Fruit fly (Drosophila melanogaster) S2 (cell line): Measurements from ENCODE around the gene Mettl2.

Experiments used
- CG8478 ChIP-seq: fragments of >200 bp; optimal IDR thresholded peaks from 2 replicates; lab custom pipeline; 2018
- CTCF ChIP-seq, 2 experiments: fragments of >200 bp; optimal IDR thresholded peaks; 2 replicates each; lab custom pipeline; 2018

Gene Mettl2

dm6 chr3L:1615701-1616100 lies 23.3 kb downstream of the Mettl2 start, which contains the start of gene CG12105:
TSS of gene CG12105 (minus strand) at chr3L:1615801.
- TF ChIP-seq CTCF (optimal IDR thresholded peaks at IDR 0.05; lab: Kevin White, UChicago) (no peak), CG8478 (lab: Kevin White, UChicago) (no peak)

- TF ChIP-seq CG8478 (lab: Kevin White, UChicago) (no peak), CTCF (optimal IDR thresholded peaks at IDR 0.05; lab: Kevin White, UChicago) (no peak)
Measured at dm6 chr3L:1614465-1615084, 24.5 kb downstream of the Mettl2 start.

- TF ChIP-seq CG8478 (lab: Kevin White, UChicago) = no peak
- TF ChIP-seq CTCF (optimal IDR thresholded peaks at IDR 0.05; lab: Kevin White, UChicago) = no peak
Measured at dm6 chr3L:1609611-1610010, 29.4 kb downstream of the Mettl2 start.

dm6 chr3L:1602833-1603128 lies 36.3 kb downstream of the Mettl2 start, which contains the start of the genes CG18170 and CG33791:
TSS of gene CG18170 (plus strand) at chr3L:1602954.
TSS of gene CG33791 (plus strand) at chr3L:1602954.
- TF ChIP-seq CG8478 (lab: Kevin White, UChicago) (no peak), CTCF (optimal IDR thresholded peaks at IDR 0.05; lab: Kevin White, UChicago) (no peak)

dm6 chr3L:1602064-1602832 lies 36.8 kb downstream of the Mettl2 start, which contains the start of gene CG12104:
TSS of gene CG12104 (minus strand) at chr3L:1602674.
- TF ChIP-seq CTCF (optimal IDR thresholded peaks at IDR 0.05; lab: Kevin White, UChicago) (no peak), CG8478 (lab: Kevin White, UChicago) (no peak)

- TF ChIP-seq CTCF (optimal IDR thresholded peaks at IDR 0.05; lab: Kevin White, UChicago) (no peak), CG8478 (lab: Kevin White, UChicago) (no peak)
Measured at dm6 chr3L:1592822-1593452, 46.1 kb downstream of the Mettl2 start.

dm6 chr3L:1591692-1592371 lies 47.2 kb downstream of the Mettl2 start:
- TF ChIP-seq CTCF (optimal IDR thresholded peaks at IDR 0.05; lab: Kevin White, UChicago) (no peak), CG8478 (lab: Kevin White, UChicago) (no peak)

- TF ChIP-seq CTCF (optimal IDR thresholded peaks at IDR 0.05; lab: Kevin White, UChicago) = no peak
Measured at dm6 chr3L:1590194-1590593, 48.8 kb downstream of the Mettl2 start.
